Worm (Caenorhabditis elegans): ENCODE measurements around the gene wrt-3.

ce11 chrIV:9523139-9523538, 45.9 kb upstream of the wrt-3 start:
- no peak for TF ChIP-seq zag-1 (tag; optimal IDR thresholded peaks at IDR 0.05)
- TF ChIP-seq nhr-23 (tag; optimal IDR thresholded peaks at IDR 0.05) = no peak
- no peak for TF ChIP-seq hmg-11 (tag; optimal IDR thresholded peaks at IDR 0.05)
- TF ChIP-seq ceh-9 (tag; optimal IDR thresholded peaks at IDR 0.05) = no peak
